Worm (Caenorhabditis elegans) whole organism, L2 larva: ENCODE results near the gene ZK836.3.

Source experiments
- elt-3 ChIP-seq: sonication (generic microtip); optimal IDR thresholded peaks from 2 replicates; lab custom pipeline; 2017; ENCODE audit warnings: missing biosample characterization, missing genetic modification characterization
- fos-1 ChIP-seq: fragments of 150-350 bp; optimal IDR thresholded peaks from 2 replicates; lab custom pipeline; 2014; ENCODE audit warnings: missing biosample characterization, missing genetic modification characterization
- lin-39 ChIP-seq: fragments of 150-350 bp; optimal IDR thresholded peaks from 2 replicates; lab custom pipeline; 2014; ENCODE audit warnings: missing biosample characterization, missing genetic modification reagents, missing genetic modification characterization
- nhr-11 ChIP-seq: fragments of 150-350 bp; optimal IDR thresholded peaks from 2 replicates; lab custom pipeline; 2014; ENCODE audit warnings: missing biosample characterization, missing genetic modification characterization
- nhr-12 ChIP-seq: fragments of 150-350 bp; optimal IDR thresholded peaks from 2 replicates; lab custom pipeline; 2014; ENCODE audit warnings: missing biosample characterization, missing genetic modification characterization
- unc-39 ChIP-seq: fragments of 150-350 bp; optimal IDR thresholded peaks from 2 replicates; lab custom pipeline; 2014; ENCODE audit warnings: missing biosample characterization, missing genetic modification characterization
- unc-62 ChIP-seq: fragments of 150-350 bp; optimal IDR thresholded peaks from 2 replicates; lab custom pipeline; 2014; ENCODE audit warnings: missing biosample characterization, missing genetic modification reagents, missing genetic modification characterization

- TF ChIP-seq lin-39 (tag; lab: Kevin White, UChicago) (no peak), fos-1 (tag; lab: Kevin White, UChicago) (no peak), nhr-12 (tag; lab: Kevin White, UChicago) (no peak), unc-39 (tag; lab: Kevin White, UChicago) (no peak), nhr-11 (no peak), unc-62 (no peak), elt-3 (tag; lab: Kevin White, UChicago) (no peak)
Measured at ce11 chrV:12196659-12197058, 914 bp upstream of the ZK836.3 start.
